Fruit fly (Drosophila melanogaster) S2 (cell line): Measurements from ENCODE around the gene CG4053.

Source experiments
- CG8478 ChIP-seq: fragments of >200 bp; optimal IDR thresholded peaks from 2 replicates; lab custom pipeline; 2018
- CTCF ChIP-seq, 2 experiments: fragments of >200 bp; optimal IDR thresholded peaks; 2 replicates each; lab custom pipeline; 2018

CG4053 gene

DNA sequence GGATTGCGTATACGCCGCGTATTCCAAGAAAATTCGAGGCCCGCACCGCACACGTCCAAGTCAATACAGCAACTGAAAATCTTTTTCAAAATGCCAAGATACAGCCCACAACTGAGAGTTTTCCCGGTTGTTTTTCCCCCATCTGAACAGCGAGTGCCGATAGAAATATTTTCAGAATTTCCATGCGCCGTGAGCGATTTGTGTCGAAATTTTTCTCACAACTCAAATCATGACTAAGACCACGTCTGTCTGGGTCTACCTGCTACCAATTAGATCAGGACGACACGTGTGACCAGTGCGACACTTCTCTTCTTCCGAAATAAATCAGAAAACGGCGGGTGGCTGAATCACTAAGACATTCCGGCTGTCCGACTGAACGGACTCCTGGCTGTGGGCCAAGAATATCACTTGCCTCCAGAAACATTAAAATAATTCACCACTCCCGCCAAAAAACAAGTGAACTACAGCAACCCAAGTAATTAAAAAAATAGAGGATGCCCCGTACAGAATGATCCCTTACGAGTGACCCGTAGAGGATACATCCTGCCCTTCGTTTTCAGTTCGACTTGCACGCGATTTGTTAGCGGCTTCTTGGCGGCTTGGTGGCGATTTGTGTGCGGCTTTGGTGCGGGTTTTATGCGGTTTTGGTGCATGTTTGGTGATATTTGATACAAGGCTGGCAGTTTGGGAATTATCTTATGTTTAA, 6.5 kb downstream of the CG4053 start, which contains the start of gene cher:
Gene cher (minus strand): TSS at position 51 of the 706 bp plus-strand sequence.
- no peak for TF ChIP-seq CTCF (optimal IDR thresholded peaks at IDR 0.05; lab: Kevin White, UChicago)
- no peak for TF ChIP-seq CG8478 (lab: Kevin White, UChicago)

DNA sequence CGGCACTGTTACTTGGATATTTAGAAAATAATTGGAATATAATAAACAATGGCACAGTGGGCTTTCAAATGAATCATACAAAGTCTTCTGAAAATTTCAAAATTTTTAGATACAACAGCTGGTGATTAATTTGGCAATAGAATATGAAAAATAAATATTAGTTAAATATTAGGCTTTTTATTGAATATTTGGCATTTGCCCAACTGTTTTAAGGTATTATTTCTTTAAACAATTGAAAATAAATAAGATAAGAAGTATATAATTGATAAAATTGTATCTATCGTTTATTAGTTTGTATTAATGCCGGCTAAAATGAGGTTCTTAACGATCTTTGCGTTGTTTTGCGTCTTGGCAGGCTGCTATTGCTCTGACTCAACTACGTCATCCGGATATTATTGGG, 7.8 kb downstream of the CG4053 start, which contains the start of gene CG45079:
Gene CG45079 (plus strand): TSS at position 301 of the 400 bp plus-strand sequence.
- TF ChIP-seq CTCF (optimal IDR thresholded peaks at IDR 0.05; lab: Kevin White, UChicago) (no peak), CG8478 (lab: Kevin White, UChicago) (no peak)

DNA sequence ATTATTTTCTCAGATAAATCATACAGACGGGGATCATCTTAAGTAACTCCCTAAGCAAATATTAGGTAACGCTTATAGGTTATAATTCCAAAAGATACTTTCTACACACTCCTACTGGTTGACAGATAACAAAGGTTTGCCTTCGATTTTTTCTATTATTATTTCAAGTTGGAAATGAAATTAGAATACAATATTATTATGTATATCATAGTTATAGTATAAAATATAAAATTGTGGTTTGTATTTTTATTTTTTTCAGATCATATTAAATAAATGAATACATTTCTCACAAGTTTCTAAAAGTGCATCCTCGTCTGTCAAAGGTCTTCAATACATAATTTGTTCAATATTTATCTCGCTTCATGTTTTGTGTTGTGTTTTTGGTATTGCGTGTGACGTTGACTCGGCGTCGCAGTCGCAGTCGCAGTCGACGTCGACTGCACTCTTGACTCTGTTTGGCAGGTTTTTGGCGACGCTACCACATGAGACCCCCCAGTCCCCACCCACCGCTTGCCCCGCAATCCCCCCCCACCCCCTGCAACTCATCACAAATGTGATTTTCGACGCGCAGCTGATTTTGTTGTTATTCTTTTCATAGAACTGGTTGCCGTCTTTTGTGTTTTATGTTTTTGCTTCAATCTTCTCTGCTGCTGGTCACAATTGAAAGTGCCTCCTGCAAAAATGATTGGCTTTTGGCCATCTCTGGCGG, 9.0 kb downstream of the CG4053 start:
- TF ChIP-seq CG8478 (lab: Kevin White, UChicago) (no peak), CTCF (optimal IDR thresholded peaks at IDR 0.05; lab: Kevin White, UChicago) (no peak)

DNA sequence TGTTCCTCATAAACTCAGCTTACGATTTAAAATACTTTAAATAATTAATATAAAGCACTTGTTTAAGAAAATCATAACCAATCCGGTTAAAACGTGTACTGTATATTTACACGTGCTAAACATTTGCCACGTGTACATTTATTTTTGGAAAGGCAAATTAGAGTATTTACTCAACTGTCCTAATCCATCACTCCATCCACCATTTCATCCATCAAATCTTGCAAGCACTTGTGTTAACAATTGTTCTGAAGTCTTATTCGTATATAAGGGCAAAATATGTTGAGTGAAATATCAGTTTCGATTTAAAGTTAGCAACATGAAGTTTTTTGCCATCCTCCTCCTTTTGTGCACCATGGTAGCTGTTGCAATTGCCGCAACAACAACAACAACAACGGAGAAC, 10.7 kb downstream of the CG4053 start, which contains the start of gene CG42779:
Gene CG42779 (plus strand): TSS at position 301 of the 400 bp plus-strand sequence.
- TF ChIP-seq CG8478 (lab: Kevin White, UChicago), result no peak
- no peak for TF ChIP-seq CTCF (optimal IDR thresholded peaks at IDR 0.05; lab: Kevin White, UChicago)

DNA sequence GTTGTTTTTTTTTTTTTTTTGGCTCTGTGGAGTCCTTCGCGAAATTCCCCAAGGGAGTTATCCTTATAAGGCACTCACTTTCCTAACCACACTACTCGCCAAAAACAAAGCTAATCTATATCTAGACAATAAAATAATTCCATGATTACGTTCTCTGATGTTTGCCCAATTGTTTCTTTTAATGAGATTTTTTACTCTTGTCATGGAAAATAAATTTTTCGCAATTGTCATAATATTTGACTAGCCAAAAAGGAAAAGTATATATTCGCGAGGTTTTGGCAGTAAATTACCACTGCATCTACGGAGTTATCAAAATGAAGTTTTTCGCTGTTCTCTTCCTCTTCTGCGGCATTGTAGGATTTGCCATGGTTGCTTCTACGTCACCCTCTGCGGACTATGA, 11.8 kb downstream of the CG4053 start, which contains the start of gene CG34278:
Gene CG34278 (plus strand): TSS at position 301 of the 400 bp plus-strand sequence.
- TF ChIP-seq CTCF (optimal IDR thresholded peaks at IDR 0.05; lab: Kevin White, UChicago) (no peak), CG8478 (lab: Kevin White, UChicago) (no peak)

DNA sequence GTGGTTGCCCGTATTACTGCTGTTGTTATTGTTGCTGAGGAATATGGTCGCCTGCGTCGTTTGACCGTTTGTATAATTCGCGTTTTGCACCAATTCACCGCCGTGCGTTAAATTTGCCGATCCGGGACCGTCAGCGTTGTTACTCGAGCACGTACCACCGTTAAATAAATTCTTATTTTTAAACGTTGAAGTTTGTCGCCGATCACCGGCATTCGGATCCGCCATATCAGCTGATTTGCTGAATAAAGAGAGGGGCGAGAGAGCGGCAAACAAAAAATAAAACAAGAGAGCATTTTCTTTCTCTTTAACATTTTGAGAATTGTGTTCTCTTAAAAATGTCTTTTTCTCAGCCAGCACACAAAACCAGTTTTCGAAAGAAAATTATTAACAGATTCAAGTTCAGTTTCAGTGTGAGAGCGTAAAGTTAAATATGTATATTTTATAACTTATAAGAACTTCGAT, 13.1 kb downstream of the CG4053 start:
- TF ChIP-seq CTCF (optimal IDR thresholded peaks at IDR 0.05; lab: Kevin White, UChicago), result no peak
- no peak for TF ChIP-seq CG8478 (lab: Kevin White, UChicago)

DNA sequence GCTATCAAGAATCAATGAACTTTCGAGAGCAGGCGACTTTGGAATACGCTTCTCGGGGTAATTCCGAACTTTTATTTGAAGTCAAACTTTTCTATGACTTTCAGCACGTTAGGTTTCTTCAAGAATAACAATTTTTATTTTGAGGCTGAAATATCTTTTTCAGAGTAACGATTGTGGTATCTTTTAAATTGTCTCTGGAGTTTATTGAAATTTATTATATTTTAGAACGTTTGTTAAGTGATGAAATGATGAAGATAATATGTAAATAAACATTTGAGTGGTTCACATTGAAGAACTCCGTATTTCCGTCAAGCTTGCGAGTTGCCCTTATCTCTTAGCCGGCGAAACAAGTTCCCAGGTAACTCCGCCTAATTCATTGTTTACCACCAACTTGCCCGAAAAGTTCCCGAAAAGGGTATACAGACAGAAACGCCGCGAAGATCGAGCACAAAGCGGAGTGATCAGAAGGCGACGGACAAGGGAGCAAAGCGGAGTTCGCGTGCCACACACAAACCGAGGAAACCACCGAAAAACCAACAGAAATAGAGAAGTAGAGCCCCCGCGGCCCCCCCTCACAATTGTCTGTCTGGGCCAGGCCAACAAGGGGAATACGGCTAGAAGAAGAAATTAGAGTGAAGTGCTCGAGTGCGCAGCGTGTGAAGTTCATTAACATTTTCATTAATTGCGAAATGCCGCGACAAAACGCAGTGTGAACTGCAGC, 14.2 kb downstream of the CG4053 start:
- TF ChIP-seq CTCF (optimal IDR thresholded peaks at IDR 0.05; lab: Kevin White, UChicago) (no peak), CG8478 (lab: Kevin White, UChicago) (no peak)

DNA sequence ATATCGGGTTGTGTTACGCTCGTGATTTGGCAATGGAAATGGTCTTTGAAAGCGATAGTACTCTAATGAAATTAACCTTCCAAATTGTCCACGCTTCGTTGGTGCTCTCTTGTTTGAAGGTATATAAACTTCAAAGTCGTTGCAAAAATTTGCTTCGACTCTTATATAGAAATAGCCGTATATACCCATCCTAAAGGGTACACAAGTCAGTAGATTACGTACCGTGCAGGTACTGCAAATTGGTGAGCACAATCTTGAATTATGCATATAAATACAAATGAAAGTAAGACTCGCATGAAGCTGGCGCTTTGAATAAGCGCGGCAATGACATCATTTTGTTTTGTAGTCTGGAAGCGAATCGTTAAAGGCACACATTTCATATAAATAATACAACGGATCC, 15.8 kb downstream of the CG4053 start:
- no peak for TF ChIP-seq CG8478 (lab: Kevin White, UChicago)
- TF ChIP-seq CTCF (optimal IDR thresholded peaks at IDR 0.05; lab: Kevin White, UChicago), result no peak

DNA sequence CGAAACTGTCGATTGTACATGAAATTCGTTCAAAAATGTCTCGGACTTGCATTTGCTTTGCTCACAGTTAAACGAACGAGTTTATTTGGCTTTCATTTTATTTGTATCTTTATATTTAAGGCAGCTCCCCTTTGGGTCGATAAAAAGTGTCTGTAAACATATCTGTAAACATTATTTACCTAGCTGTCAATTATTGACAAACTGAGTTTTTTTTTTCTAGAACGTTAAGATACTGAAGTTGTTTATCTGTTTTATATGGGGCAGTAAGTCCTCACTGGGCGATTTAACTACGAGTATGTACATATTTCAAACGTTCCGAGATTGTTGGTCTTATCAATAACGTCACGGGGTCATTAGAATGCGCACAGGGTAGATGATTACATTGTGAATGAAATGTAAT, 16.3 kb downstream of the CG4053 start:
- TF ChIP-seq CG8478 (lab: Kevin White, UChicago) (no peak), CTCF (optimal IDR thresholded peaks at IDR 0.05; lab: Kevin White, UChicago) (no peak)

DNA sequence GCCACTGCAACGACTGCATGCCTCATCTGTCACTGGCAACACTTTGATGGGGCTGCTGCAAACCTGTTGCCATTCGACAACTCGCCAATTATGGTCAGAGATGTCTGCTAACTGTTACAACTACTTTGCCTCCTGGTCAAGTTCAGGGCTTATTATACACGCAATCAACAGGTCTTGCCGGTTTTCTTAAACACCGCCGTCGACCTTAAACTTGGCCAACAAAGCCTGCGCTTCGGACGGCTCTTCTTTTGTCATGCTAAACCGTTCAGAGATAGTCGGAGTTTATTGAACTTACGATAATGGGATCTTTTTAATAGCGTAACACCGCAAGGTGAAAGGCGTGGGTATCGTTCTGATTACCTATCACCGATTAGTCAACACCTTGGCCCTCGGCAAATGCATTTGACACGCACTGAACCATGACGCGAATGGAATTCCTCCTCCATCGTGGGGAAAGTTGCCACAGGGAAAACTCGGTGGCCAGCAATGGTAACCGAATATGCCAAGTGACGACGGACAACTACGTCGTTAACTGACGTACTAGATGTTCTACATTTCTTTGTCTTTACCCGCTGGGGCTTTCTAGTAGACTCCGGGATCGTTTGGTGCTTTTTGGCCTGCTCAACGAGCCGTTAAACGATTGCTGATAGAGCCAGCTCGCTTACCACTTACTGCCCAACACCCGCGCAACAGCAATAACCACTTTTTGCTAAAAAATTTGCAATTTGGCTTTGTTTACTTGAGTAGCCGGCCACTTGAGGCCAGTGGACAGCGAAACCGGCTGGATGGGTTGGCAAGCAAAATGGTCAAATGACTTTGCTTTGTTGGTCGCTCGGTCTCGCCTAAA, 20.9 kb downstream of the CG4053 start:
- TF ChIP-seq CTCF (optimal IDR thresholded peaks at IDR 0.05; lab: Kevin White, UChicago), result no peak
- no peak for TF ChIP-seq CG8478 (lab: Kevin White, UChicago)

DNA sequence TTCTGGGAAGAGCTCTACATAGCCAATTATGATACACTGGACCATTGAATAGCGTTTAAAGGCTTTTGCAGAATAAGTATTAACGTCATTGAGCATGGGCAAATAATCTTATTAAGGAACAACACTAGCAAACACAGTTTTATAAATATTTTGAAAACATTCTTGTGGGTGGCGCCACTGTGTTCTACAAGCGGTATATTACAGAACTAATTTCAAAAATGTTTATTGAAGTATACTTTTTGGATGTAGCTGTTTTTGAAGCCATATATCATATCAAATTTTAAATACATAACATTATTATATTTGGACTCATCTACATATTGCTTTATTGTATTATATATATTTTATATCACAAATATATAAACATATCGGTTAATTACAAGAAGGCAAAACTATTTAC, 23.1 kb downstream of the CG4053 start:
- peak; percentile 63 to 86 for TF ChIP-seq CTCF (optimal IDR thresholded peaks at IDR 0.05; lab: Kevin White, UChicago)
- TF ChIP-seq CG8478 (lab: Kevin White, UChicago), result no peak

DNA sequence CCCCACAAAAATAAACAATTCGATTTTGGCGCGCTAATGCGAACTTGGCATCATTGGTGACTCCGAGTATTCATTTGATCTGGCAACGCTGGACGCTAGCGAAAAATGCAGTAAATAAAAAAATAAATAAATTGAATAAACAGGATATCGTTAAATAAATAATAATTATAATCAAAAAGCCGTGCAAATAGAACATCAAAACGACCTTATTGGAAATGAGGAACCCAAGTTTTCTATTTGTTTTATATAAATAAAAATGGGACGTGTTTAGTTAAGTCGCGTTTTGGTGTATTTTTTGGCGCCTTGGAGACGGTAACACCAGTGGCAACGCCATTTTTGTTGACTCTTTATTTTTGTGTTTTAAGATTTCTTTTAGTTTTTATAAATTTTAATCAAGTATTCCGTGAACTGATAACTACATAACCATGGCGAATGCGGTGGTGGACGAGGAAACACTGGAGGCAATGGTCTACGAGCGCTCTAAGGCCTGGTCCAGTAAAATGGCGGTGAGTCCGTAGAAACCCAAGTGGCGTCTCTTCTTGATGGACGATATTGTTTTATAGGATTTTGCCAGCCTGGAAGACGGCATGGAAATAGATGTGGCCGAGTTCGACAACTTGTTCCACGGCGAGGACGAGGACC, 43.9 kb downstream of the CG4053 start, which contains the start of gene cal1:
Gene cal1 (plus strand): TSS at position 304 of the 642 bp plus-strand sequence.
- TF ChIP-seq CTCF (optimal IDR thresholded peaks at IDR 0.05; lab: Kevin White, UChicago), result no peak
